Fruit fly (Drosophila melanogaster): ENCODE data around the gene AnxB11.

dm6 chrX:16420048-16420447, 2.0 kb downstream of the AnxB11 start:
- no peak for TF ChIP-seq Eip75B (GFP tag; optimal IDR thresholded peaks at IDR 0.05)
- TF ChIP-seq CG6808 (GFP tag; optimal IDR thresholded peaks at IDR 0.05): no peak
- TF ChIP-seq CG11902 (GFP tag; optimal IDR thresholded peaks at IDR 0.05): no peak
